Worm (Caenorhabditis elegans) whole organism, young adult: ENCODE results near the gene C55B6.5.

ENCODE experiments used
- B0019.2 ChIP-seq: fragments of 200-800 bp; sonication (Bioruptor generic); conservative IDR thresholded peaks from 2 replicates; pipeline ENCODE4 v1.3.6; 2022; ENCODE audit warnings: missing genetic modification reagents, missing genetic modification characterization, missing compliant biosample characterization
- B0336.3 ChIP-seq: fragments of 200-800 bp; sonication (Bioruptor generic); IDR thresholded peaks from 2 replicates; pipeline ENCODE4 v1.3.6; 2022; ENCODE audit warnings: missing genetic modification characterization, missing compliant biosample characterization
- D2030.7 ChIP-seq: fragments of 200-800 bp; sonication (Bioruptor generic); IDR thresholded peaks from 2 replicates; pipeline ENCODE4 v1.3.6; 2022; ENCODE audit warnings: missing genetic modification reagents, missing genetic modification characterization, missing compliant biosample characterization
- F10E7.11 ChIP-seq: sonication (generic microtip); optimal IDR thresholded peaks from 2 replicates; lab custom pipeline; 2017; ENCODE audit warnings: mild to moderate bottlenecking, missing genetic modification characterization, moderate library complexity, missing compliant biosample characterization
- F37B4.10 ChIP-seq: fragments of 200-800 bp; sonication (Bioruptor generic); IDR thresholded peaks from 2 replicates; pipeline ENCODE4 v1.3.6; 2022; ENCODE audit warnings: missing genetic modification characterization, missing compliant biosample characterization
- F39B2.1 ChIP-seq: fragments of 200-800 bp; sonication (Bioruptor generic); IDR thresholded peaks from 2 replicates; pipeline ENCODE4 v1.3.6; 2022; ENCODE audit warnings: missing genetic modification reagents, missing genetic modification characterization, missing compliant biosample characterization
- F57A8.1 ChIP-seq: fragments of 200-800 bp; sonication (Bioruptor generic); optimal IDR thresholded peaks from 2 replicates; lab custom pipeline; 2018; ENCODE audit warnings: mild to moderate bottlenecking, missing genetic modification characterization, moderate library complexity, missing compliant biosample characterization
- K11D2.4 ChIP-seq: fragments of 200-800 bp; sonication (Bioruptor generic); IDR thresholded peaks from 2 replicates; pipeline ENCODE4 v1.3.6; 2022; ENCODE audit warnings: missing genetic modification reagents, missing genetic modification characterization, missing compliant biosample characterization
- T26A5.8 ChIP-seq: sonication (generic microtip); optimal IDR thresholded peaks from 2 replicates; lab custom pipeline; 2016; ENCODE audit warnings: missing genetic modification characterization, missing compliant biosample characterization
- Y53F4B.3 ChIP-seq: fragments of 200-800 bp; sonication (Bioruptor generic); IDR thresholded peaks from 2 replicates; pipeline ENCODE4 v1.3.6; 2022; ENCODE audit warnings: missing genetic modification reagents, missing genetic modification characterization, missing compliant biosample characterization
- Y56A3A.18 ChIP-seq: fragments of 200-800 bp; sonication (Bioruptor generic); IDR thresholded peaks from 2 replicates; pipeline ENCODE4 v1.3.6; 2022; ENCODE audit warnings: missing genetic modification reagents, missing genetic modification characterization, missing compliant biosample characterization
- Y67H2A.10 ChIP-seq: fragments of 200-800 bp; sonication (Bioruptor generic); conservative IDR thresholded peaks from 2 replicates; pipeline ENCODE4 v1.3.6; 2022; ENCODE audit warnings: missing genetic modification reagents, missing genetic modification characterization, missing compliant biosample characterization
- Y79H2A.3 ChIP-seq: fragments of 200-800 bp; sonication (Bioruptor generic); conservative IDR thresholded peaks from 2 replicates; pipeline ENCODE4 v1.3.6; 2022; ENCODE audit warnings: missing genetic modification reagents, missing genetic modification characterization, missing compliant biosample characterization
- ZK185.1 ChIP-seq: sonication (generic microtip); optimal IDR thresholded peaks from 2 replicates; lab custom pipeline; 2016; ENCODE audit warnings: mild to moderate bottlenecking, missing genetic modification characterization, missing compliant biosample characterization; ENCODE audit not compliant: poor library complexity, severe bottlenecking
- attf-5 ChIP-seq: fragments of 200-800 bp; sonication (Bioruptor generic); optimal IDR thresholded peaks from 2 replicates; lab custom pipeline; 2018; ENCODE audit warnings: mild to moderate bottlenecking, missing genetic modification characterization, missing compliant biosample characterization
- bed-1 ChIP-seq: fragments of 200-800 bp; sonication (Bioruptor generic); IDR thresholded peaks from 2 replicates; pipeline ENCODE4 v1.3.6; 2022; ENCODE audit warnings: missing genetic modification reagents, missing genetic modification characterization, missing compliant biosample characterization
- bed-2 ChIP-seq: fragments of 200-800 bp; sonication (Bioruptor generic); IDR thresholded peaks from 2 replicates; pipeline ENCODE4 v1.3.6; 2022; ENCODE audit warnings: missing genetic modification reagents, missing genetic modification characterization, missing compliant biosample characterization
- ceh-100 ChIP-seq: fragments of 200-800 bp; sonication (Bioruptor generic); IDR thresholded peaks from 2 replicates; pipeline ENCODE4 v1.3.6; 2022; ENCODE audit warnings: missing genetic modification reagents, missing genetic modification characterization, missing compliant biosample characterization
- die-1 ChIP-seq: sonication (generic microtip); optimal IDR thresholded peaks from 2 replicates; lab custom pipeline; 2016; ENCODE audit warnings: missing genotype, mild to moderate bottlenecking, missing genetic modification characterization, missing compliant biosample characterization
- dpff-1 ChIP-seq: sonication (generic microtip); optimal IDR thresholded peaks from 2 replicates; lab custom pipeline; 2017; ENCODE audit warnings: mild to moderate bottlenecking, missing genetic modification characterization, missing compliant biosample characterization
- efl-1 ChIP-seq: fragments of 150-350 bp; optimal IDR thresholded peaks from 2 replicates; lab custom pipeline; 2014; ENCODE audit warnings: missing biosample characterization, missing genetic modification reagents, missing genetic modification characterization
- egl-44 ChIP-seq: fragments of 200-800 bp; sonication (Bioruptor generic); IDR thresholded peaks from 2 replicates; pipeline ENCODE4 v1.3.6; 2022; ENCODE audit warnings: missing genetic modification reagents, missing genetic modification characterization, missing compliant biosample characterization
- egrh-3 ChIP-seq: fragments of 200-800 bp; sonication (Bioruptor generic); IDR thresholded peaks from 2 replicates; pipeline ENCODE4 v1.3.6; 2022; ENCODE audit warnings: missing genetic modification reagents, missing genetic modification characterization, missing compliant biosample characterization
- ekl-4 ChIP-seq: fragments of 200-800 bp; sonication (Bioruptor generic); IDR thresholded peaks from 2 replicates; pipeline ENCODE4 v1.3.6; 2022; ENCODE audit warnings: missing genetic modification reagents, missing genetic modification characterization, missing compliant biosample characterization
- him-1 ChIP-seq: sonication (generic microtip); optimal IDR thresholded peaks from 2 replicates; lab custom pipeline; 2016; ENCODE audit warnings: missing genotype, missing genetic modification reagents, missing genetic modification characterization, missing compliant biosample characterization
- hlh-12 ChIP-seq: sonication (generic microtip); optimal IDR thresholded peaks from 2 replicates; lab custom pipeline; 2016; ENCODE audit warnings: missing genetic modification characterization, missing compliant biosample characterization
- hmg-1.2 ChIP-seq: fragments of 200-800 bp; sonication (Bioruptor generic); IDR thresholded peaks from 2 replicates; pipeline ENCODE4 v1.3.6; 2022; ENCODE audit warnings: missing genetic modification reagents, missing genetic modification characterization, missing compliant biosample characterization
- let-607 ChIP-seq, 2 experiments: fragments of 200-800 bp in 1 of 2; sonication (Bioruptor generic) in 1 of 2; sonication (generic microtip) in 1 of 2; optimal IDR thresholded peaks; 2 replicates each; lab custom pipeline; 2016 to 2018; ENCODE audit warnings: mild to moderate bottlenecking in 2 of 2, missing compliant biosample characterization in 2 of 2, missing genetic modification characterization in 2 of 2, moderate library complexity in 2 of 2, missing genotype in 1 of 2
- lin-26 ChIP-seq: fragments of 200-800 bp; sonication (Bioruptor generic); IDR thresholded peaks from 2 replicates; pipeline ENCODE4 v1.3.6; 2022; ENCODE audit warnings: missing genetic modification reagents, missing genetic modification characterization, missing compliant biosample characterization
- lin-35 ChIP-seq, 3 experiments: fragments of 150-350 bp in 2 of 3; sonication (generic microtip) in 1 of 3; optimal IDR thresholded peaks; 2 replicates each; lab custom pipeline; 2014 to 2018; ENCODE audit warnings: missing biosample characterization in 3 of 3, missing genetic modification characterization in 3 of 3, missing genetic modification reagents in 3 of 3
- lin-54 ChIP-seq: fragments of 200-800 bp; sonication (Bioruptor generic); optimal IDR thresholded peaks from 2 replicates; lab custom pipeline; 2018; ENCODE audit warnings: mild to moderate bottlenecking, missing genetic modification characterization, missing compliant biosample characterization
- lsl-1 ChIP-seq: fragments of 200-800 bp; sonication (Bioruptor generic); optimal IDR thresholded peaks from 2 replicates; lab custom pipeline; 2018; ENCODE audit warnings: mild to moderate bottlenecking, missing genetic modification characterization, moderate library complexity, missing compliant biosample characterization
- madf-8 ChIP-seq: fragments of 200-800 bp; sonication (Bioruptor generic); conservative IDR thresholded peaks from 2 replicates; pipeline ENCODE4 v1.3.6; 2022; ENCODE audit warnings: missing genetic modification reagents, missing genetic modification characterization, missing compliant biosample characterization
- mcd-1 ChIP-seq: fragments of 200-800 bp; sonication (Bioruptor generic); IDR thresholded peaks from 2 replicates; pipeline ENCODE4 v1.3.6; 2022; ENCODE audit warnings: missing genetic modification reagents, missing genetic modification characterization, missing compliant biosample characterization
- mel-28 ChIP-seq: sonication (generic microtip); optimal IDR thresholded peaks from 2 replicates; lab custom pipeline; 2016; ENCODE audit warnings: borderline replicate concordance, mild to moderate bottlenecking, missing genetic modification characterization, missing compliant biosample characterization
- nhr-80 ChIP-seq: sonication (generic microtip); optimal IDR thresholded peaks from 2 replicates; lab custom pipeline; 2016; ENCODE audit warnings: missing genetic modification characterization, missing compliant biosample characterization
- nhr-90 ChIP-seq: sonication (generic microtip); optimal IDR thresholded peaks from 2 replicates; lab custom pipeline; 2016; ENCODE audit warnings: missing genotype, mild to moderate bottlenecking, missing genetic modification characterization, missing compliant biosample characterization
- pbrm-1 ChIP-seq: fragments of 200-800 bp; sonication (Bioruptor generic); IDR thresholded peaks from 2 replicates; pipeline ENCODE4 v1.3.6; 2022; ENCODE audit warnings: missing genetic modification reagents, missing genetic modification characterization, missing compliant biosample characterization
- pha-4 ChIP-seq: fragments of 150-350 bp; sonication (generic microtip); optimal IDR thresholded peaks from 2 replicates; lab custom pipeline; 2014; ENCODE audit warnings: missing biosample characterization, missing genetic modification reagents, missing genetic modification characterization
- rec-8 ChIP-seq, 2 experiments: sonication (generic microtip); optimal IDR thresholded peaks; 2 replicates each; lab custom pipeline; 2016; ENCODE audit warnings: mild to moderate bottlenecking in 2 of 2, missing genetic modification characterization in 2 of 2, missing genetic modification reagents in 2 of 2, missing genotype in 2 of 2, missing biosample characterization in 1 of 2, missing compliant biosample characterization in 1 of 2, moderate library complexity in 1 of 2
- repo-1 ChIP-seq: sonication (generic microtip); optimal IDR thresholded peaks from 2 replicates; lab custom pipeline; 2017; ENCODE audit warnings: mild to moderate bottlenecking, missing genetic modification characterization, missing compliant biosample characterization
- sdz-38 ChIP-seq: sonication (generic microtip); optimal IDR thresholded peaks from 2 replicates; lab custom pipeline; 2016; ENCODE audit warnings: missing genotype, missing genetic modification characterization, missing compliant biosample characterization
- sea-2 ChIP-seq: fragments of 200-800 bp; sonication (Bioruptor generic); IDR thresholded peaks from 2 replicates; pipeline ENCODE4 v1.3.6; 2022; ENCODE audit warnings: missing genetic modification characterization, missing compliant biosample characterization
- snpc-4 ChIP-seq, 5 experiments: fragments of 150-350 bp in 1 of 5; sonication (generic microtip) in 4 of 5; optimal IDR thresholded peaks; 2 replicates each; lab custom pipeline; 2014 to 2018; ENCODE audit warnings: missing genetic modification characterization in 5 of 5, missing biosample characterization in 3 of 5, antibody characterized with exemption in 2 of 5, mild to moderate bottlenecking in 2 of 5, missing compliant biosample characterization in 2 of 5, missing genotype in 2 of 5, moderate library complexity in 2 of 5, missing genetic modification reagents in 1 of 5
- tbx-9 ChIP-seq: sonication (generic microtip); optimal IDR thresholded peaks from 2 replicates; lab custom pipeline; 2016; ENCODE audit warnings: borderline replicate concordance, missing genetic modification characterization, inconsistent platforms, missing compliant biosample characterization
- zfh-2 ChIP-seq: fragments of 200-800 bp; sonication (Bioruptor generic); conservative IDR thresholded peaks from 2 replicates; pipeline ENCODE4 v1.3.6; 2022; ENCODE audit warnings: missing genetic modification reagents, missing genetic modification characterization, missing compliant biosample characterization
- ztf-26 ChIP-seq: sonication (generic microtip); optimal IDR thresholded peaks from 2 replicates; lab custom pipeline; 2017; ENCODE audit warnings: missing genetic modification characterization, missing compliant biosample characterization

C55B6.5 gene

DNA sequence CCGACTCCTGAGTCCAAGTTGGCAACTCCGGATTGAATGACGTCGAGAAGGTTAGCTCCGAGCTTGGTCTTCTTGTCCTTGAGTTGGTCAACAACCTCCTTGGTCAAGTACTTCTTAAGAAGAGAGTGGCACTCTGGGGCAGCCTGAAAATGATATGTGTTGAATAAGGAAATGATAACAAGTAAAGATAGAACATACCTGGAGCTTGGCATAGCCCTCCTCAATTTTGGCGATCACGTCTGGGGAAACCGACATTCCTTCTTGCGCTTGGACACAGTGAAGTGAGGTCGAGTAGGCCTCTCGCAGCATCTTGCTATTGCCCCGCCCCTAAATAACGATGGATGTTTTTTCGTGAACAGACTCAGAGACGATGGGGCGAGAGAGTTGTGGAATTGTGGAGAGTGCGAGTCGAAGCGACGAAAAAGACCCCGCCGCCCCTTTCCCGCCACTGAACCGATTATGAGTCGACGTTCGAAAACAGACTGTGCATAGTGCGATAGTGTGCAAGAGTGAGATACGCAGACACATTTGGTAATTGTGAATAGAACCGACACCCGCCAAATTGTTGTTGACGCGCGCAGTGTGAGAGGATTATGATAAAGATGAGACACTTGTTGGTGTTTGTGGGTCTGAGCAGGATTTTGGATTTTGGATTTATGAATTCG is 27.2 kb upstream of the C55B6.5 start (continued):
- TF ChIP-seq mcd-1 (GFP tag; lab: Robert Waterston, UW): peak; percentile 44; the same call in 1 of the 2 replicates
- TF ChIP-seq die-1: no peak
- TF ChIP-seq dpff-1 (tag; lab: Kevin White, UChicago): no peak
- TF ChIP-seq nhr-90 (tag; lab: Kevin White, UChicago): no peak
- no peak for TF ChIP-seq bed-2 (GFP tag; lab: Robert Waterston, UW)
- TF ChIP-seq Y53F4B.3 (GFP tag; lab: Robert Waterston, UW): no peak
- TF ChIP-seq T26A5.8 (tag; lab: Kevin White, UChicago): no peak
- no peak for TF ChIP-seq hlh-12
- TF ChIP-seq Y79H2A.3: no peak
- no peak; the same call in 1 of the 2 replicates for TF ChIP-seq B0336.3 (GFP tag; lab: Robert Waterston, UW)
- TF ChIP-seq lin-54 (GFP tag; lab: Kevin White, UChicago): peak; percentile 27
- no peak for TF ChIP-seq F39B2.1
- TF ChIP-seq efl-1 (GFP tag; lab: Kevin White, UChicago): peak; percentile 71
- no peak for TF ChIP-seq K11D2.4 (GFP tag; lab: Robert Waterston, UW)
- TF ChIP-seq attf-5: peak; percentile 36
- no peak for TF ChIP-seq sdz-38 (tag; lab: Kevin White, UChicago)
- no peak for TF ChIP-seq B0019.2 (GFP tag; lab: Robert Waterston, UW)
- TF ChIP-seq let-607 (tag; optimal IDR thresholded peaks at IDR 0.05; lab: Kevin White, UChicago): peak in 1 of 2 experiments; percentile 23
- TF ChIP-seq egrh-3 (GFP tag; lab: Robert Waterston, UW): no peak
- TF ChIP-seq F10E7.11: no peak
- no peak for TF ChIP-seq sea-2
- TF ChIP-seq ZK185.1 (tag; lab: Kevin White, UChicago): no peak
- TF ChIP-seq ztf-26 (tag; lab: Kevin White, UChicago): no peak
- no peak for TF ChIP-seq lin-26 (GFP tag; lab: Robert Waterston, UW)
- no peak for TF ChIP-seq him-1 (tag; lab: Kevin White, UChicago)
- no peak for TF ChIP-seq Y56A3A.18
- TF ChIP-seq snpc-4 (GFP tag; optimal IDR thresholded peaks at IDR 0.05; lab: Kevin White, UChicago): no peak
- TF ChIP-seq snpc-4 (tag; optimal IDR thresholded peaks at IDR 0.05; lab: Kevin White, UChicago): peak in 1 of 4 experiments; percentile 2
- 0 out of 2 replicates have a peak, but pooled peaks have one; percentile 32 for TF ChIP-seq ekl-4 (GFP tag; lab: Robert Waterston, UW)
- no peak for TF ChIP-seq rec-8 (tag; optimal IDR thresholded peaks at IDR 0.05; lab: Kevin White, UChicago)
- TF ChIP-seq hmg-1.2 (GFP tag; lab: Robert Waterston, UW): peak; percentile 92
- TF ChIP-seq D2030.7 (GFP tag; lab: Robert Waterston, UW): no peak
- TF ChIP-seq tbx-9 (tag; lab: Kevin White, UChicago): no peak
- TF ChIP-seq pbrm-1 (GFP tag; lab: Robert Waterston, UW): 0 out of 2 replicates have a peak, but pooled peaks have one; percentile 27
- TF ChIP-seq madf-8: peak; percentile 43; the same call in 1 of the 2 replicates
- peak; percentile 81 for TF ChIP-seq zfh-2 (GFP tag; lab: Robert Waterston, UW)
- no peak for TF ChIP-seq mel-28 (tag; lab: Kevin White, UChicago)
- no peak for TF ChIP-seq lsl-1
- TF ChIP-seq bed-1 (GFP tag; lab: Robert Waterston, UW): no peak
- TF ChIP-seq ceh-100 (GFP tag; lab: Robert Waterston, UW): 0 out of 2 replicates have a peak, but pooled peaks have one; percentile 6
- no peak for TF ChIP-seq F57A8.1
- no peak for TF ChIP-seq repo-1
- no peak for TF ChIP-seq Y67H2A.10 (GFP tag; lab: Robert Waterston, UW)
- no peak for TF ChIP-seq egl-44 (GFP tag; lab: Robert Waterston, UW)
- no peak for TF ChIP-seq F37B4.10 (GFP tag; lab: Robert Waterston, UW)
- TF ChIP-seq pha-4 (tag; lab: Kevin White, UChicago): no peak
- peak in 1 of 3 experiments; percentile 11 for TF ChIP-seq lin-35 (GFP tag; optimal IDR thresholded peaks at IDR 0.05; lab: Kevin White, UChicago)
- TF ChIP-seq nhr-80: peak; percentile 59
